Fruit fly (Drosophila melanogaster): Measurements from ENCODE around the gene CG18754.

- no peak for TF ChIP-seq NC2α (GFP tag; optimal IDR thresholded peaks at IDR 0.05)
- TF ChIP-seq CG1603 (tag; optimal IDR thresholded peaks at IDR 0.05), result no peak
- TF ChIP-seq cwo (GFP tag; optimal IDR thresholded peaks at IDR 0.05), result no peak
- no peak for TF ChIP-seq sens-2 (GFP tag; IDR thresholded peaks at IDR 0.05)
- TF ChIP-seq CG12071 (GFP tag; optimal IDR thresholded peaks at IDR 0.05), result no peak
- TF ChIP-seq CG13287 (GFP tag; IDR thresholded peaks at IDR 0.05; ENCODE audit: partially characterized antibody), result no peak
- no peak for TF ChIP-seq usp (GFP tag; optimal IDR thresholded peaks at IDR 0.05)
Observed at dm6 chr3R:23638351-23638750, 45.5 kb upstream of the CG18754 start.
